Fruit fly (Drosophila melanogaster) whole organism, embryonic: ENCODE measurements around the gene Pp2C1.

ENCODE experiments used
- Abd-B ChIP-seq: fragments of 200-800 bp; sonication (Bioruptor generic); optimal IDR thresholded peaks from 2 replicates; lab custom pipeline; 2018; ENCODE audit warnings: missing biosample characterization, mild to moderate bottlenecking, missing genetic modification characterization, moderate library complexity
- Bgb ChIP-seq: fragments of 200-800 bp; sonication (Bioruptor generic); IDR thresholded peaks from 2 replicates; pipeline ENCODE4 v1.3.6; 2022; ENCODE audit warnings: missing biosample characterization, missing genetic modification characterization; ENCODE audit not compliant: partially characterized antibody
- CG10431 ChIP-seq: fragments of 200-800 bp; sonication (Bioruptor generic); optimal IDR thresholded peaks from 3 replicates; lab custom pipeline; 2018; ENCODE audit warnings: missing biosample characterization, mild to moderate bottlenecking, missing genetic modification characterization
- CG11247 ChIP-seq: fragments of 200-800 bp; sonication (Bioruptor generic); IDR thresholded peaks from 2 replicates; pipeline ENCODE4 v1.3.6; 2022; ENCODE audit warnings: missing biosample characterization, missing genetic modification characterization
- CG12104 ChIP-seq: fragments of 200-800 bp; sonication (Bioruptor generic); optimal IDR thresholded peaks from 3 replicates; lab custom pipeline; 2016; ENCODE audit warnings: missing biosample characterization, missing genetic modification characterization
- CG12299 ChIP-seq: fragments of 200-800 bp; sonication (Bioruptor generic); optimal IDR thresholded peaks from 2 replicates; lab custom pipeline; 2018; ENCODE audit warnings: missing biosample characterization, mild to moderate bottlenecking, missing genetic modification characterization
- CG12744 ChIP-seq: fragments of 200-800 bp; sonication (Bioruptor generic); optimal IDR thresholded peaks from 2 replicates; lab custom pipeline; 2016; ENCODE audit warnings: missing biosample characterization, missing genetic modification characterization
- CG14860 ChIP-seq: fragments of 200-800 bp; sonication (Bioruptor generic); IDR thresholded peaks from 3 replicates; pipeline ENCODE4 v1.3.6; 2022; ENCODE audit warnings: missing biosample characterization, missing genetic modification characterization; ENCODE audit not compliant: partially characterized antibody
- CG15011 ChIP-seq: fragments of 200-800 bp; sonication (Bioruptor generic); optimal IDR thresholded peaks from 3 replicates; lab custom pipeline; 2018; ENCODE audit warnings: missing biosample characterization, mild to moderate bottlenecking, missing genetic modification characterization
- CG15073 ChIP-seq: fragments of 200-800 bp; sonication (Bioruptor generic); optimal IDR thresholded peaks from 2 replicates; lab custom pipeline; 2016; ENCODE audit warnings: missing biosample characterization, missing genetic modification characterization
- CG1603 ChIP-seq: fragments of 200-800 bp; sonication (Bioruptor generic); optimal IDR thresholded peaks from 2 replicates; lab custom pipeline; 2019; ENCODE audit warnings: missing biosample characterization, mild to moderate bottlenecking, missing genetic modification characterization, moderate library complexity
- CG16863 ChIP-seq: fragments of 200-800 bp; sonication (Bioruptor generic); optimal IDR thresholded peaks from 3 replicates; lab custom pipeline; 2016; ENCODE audit warnings: missing biosample characterization, missing genetic modification characterization
- CG17829 ChIP-seq: fragments of 200-800 bp; optimal IDR thresholded peaks from 2 replicates; lab custom pipeline; 2019; ENCODE audit warnings: missing biosample characterization, mild to moderate bottlenecking, missing genetic modification characterization, moderate library complexity
- CG17912 ChIP-seq: fragments of 200-800 bp; sonication (Bioruptor generic); optimal IDR thresholded peaks from 2 replicates; lab custom pipeline; 2018; ENCODE audit warnings: missing biosample characterization, mild to moderate bottlenecking, missing genetic modification characterization
- CG2889 ChIP-seq: fragments of 200-800 bp; sonication (Bioruptor generic); IDR thresholded peaks from 3 replicates; pipeline ENCODE4 v1.3.6; 2022; ENCODE audit warnings: missing biosample characterization, missing genetic modification characterization
- CG7786 ChIP-seq: fragments of 200-800 bp; sonication (Bioruptor generic); optimal IDR thresholded peaks from 2 replicates; lab custom pipeline; 2016; ENCODE audit warnings: missing biosample characterization, missing genetic modification characterization
- CG9797 ChIP-seq: fragments of 200-800 bp; sonication (Bioruptor generic); optimal IDR thresholded peaks from 3 replicates; lab custom pipeline; 2018; ENCODE audit warnings: missing biosample characterization, mild to moderate bottlenecking, missing genetic modification characterization
- D19B ChIP-seq: fragments of 200-800 bp; sonication (Bioruptor generic); optimal IDR thresholded peaks from 2 replicates; lab custom pipeline; 2017; ENCODE audit warnings: missing biosample characterization, mild to moderate bottlenecking, missing genetic modification characterization
- Dbx ChIP-seq: fragments of 200-800 bp; sonication (Bioruptor generic); IDR thresholded peaks from 3 replicates; pipeline ENCODE4 v1.3.6; 2022; ENCODE audit warnings: missing biosample characterization, missing genetic modification characterization
- Dll ChIP-seq: fragments of 200-800 bp; sonication (Bioruptor generic); IDR thresholded peaks from 4 replicates; pipeline ENCODE4 v1.3.6; 2022; ENCODE audit warnings: missing biosample characterization, missing genetic modification characterization; ENCODE audit not compliant: partially characterized antibody
- Dp ChIP-seq: fragments of 200-800 bp; sonication (Bioruptor generic); optimal IDR thresholded peaks from 2 replicates; lab custom pipeline; 2018; ENCODE audit warnings: missing biosample characterization, mild to moderate bottlenecking, missing genetic modification characterization, moderate library complexity
- Ets97D ChIP-seq: fragments of 200-800 bp; sonication (Bioruptor generic); optimal IDR thresholded peaks from 3 replicates; lab custom pipeline; 2016; ENCODE audit warnings: missing biosample characterization, missing genetic modification characterization
- Fer1 ChIP-seq: fragments of 200-800 bp; sonication (Bioruptor generic); optimal IDR thresholded peaks from 2 replicates; lab custom pipeline; 2017; ENCODE audit warnings: missing biosample characterization, mild to moderate bottlenecking, missing genetic modification characterization
- Jarid2 ChIP-seq: fragments of 200-800 bp; sonication (Bioruptor generic); optimal IDR thresholded peaks from 3 replicates; lab custom pipeline; 2017; ENCODE audit warnings: mild to moderate bottlenecking, missing biosample characterization, missing genetic modification reagents, missing genetic modification characterization
- MTF-1 ChIP-seq: fragments of 200-800 bp; sonication (Bioruptor generic); optimal IDR thresholded peaks from 2 replicates; lab custom pipeline; 2018; ENCODE audit warnings: missing biosample characterization, mild to moderate bottlenecking, missing genetic modification characterization, borderline replicate concordance
- Max ChIP-seq: fragments of 200-800 bp; sonication (Bioruptor generic); optimal IDR thresholded peaks from 2 replicates; lab custom pipeline; 2016; ENCODE audit warnings: missing biosample characterization, mild to moderate bottlenecking, missing genetic modification characterization
- Myb ChIP-seq: fragments of 200-800 bp; sonication (Bioruptor generic); optimal IDR thresholded peaks from 2 replicates; lab custom pipeline; 2016; ENCODE audit warnings: missing biosample characterization, missing genetic modification characterization
- Nf-YC ChIP-seq: fragments of 200-800 bp; optimal IDR thresholded peaks from 3 replicates; lab custom pipeline; 2019; ENCODE audit warnings: missing biosample characterization, mild to moderate bottlenecking, missing genetic modification characterization, moderate library complexity
- Opbp ChIP-seq: fragments of 200-800 bp; sonication (Bioruptor generic); IDR thresholded peaks from 3 replicates; pipeline ENCODE4 v1.3.6; 2022; ENCODE audit warnings: missing biosample characterization, missing genetic modification characterization; ENCODE audit not compliant: partially characterized antibody
- Pdp1 ChIP-seq, 2 experiments: fragments of 200-800 bp; sonication (Bioruptor generic); optimal IDR thresholded peaks; 3 replicates each; lab custom pipeline; 2016; ENCODE audit warnings: missing biosample characterization in 2 of 2, missing genetic modification characterization in 2 of 2, mild to moderate bottlenecking in 1 of 2, moderate library complexity in 1 of 2
- Trl ChIP-seq, 3 experiments: fragments of >200 bp in 2 of 3; fragments of 200-800 bp in 1 of 3; sonication (Bioruptor generic) in 1 of 3; optimal IDR thresholded peaks; 2 replicates in 1 of 3; 3 replicates in 2 of 3; lab custom pipeline; 2016 to 2017; ENCODE audit warnings: missing biosample characterization in 1 of 3, missing genetic modification characterization in 1 of 3
- ato ChIP-seq: fragments of 200-800 bp; sonication (Bioruptor generic); IDR thresholded peaks from 2 replicates; pipeline ENCODE4 v1.3.6; 2022; ENCODE audit warnings: missing biosample characterization, missing genetic modification characterization; ENCODE audit not compliant: partially characterized antibody
- chinmo ChIP-seq: fragments of 200-800 bp; sonication (Bioruptor generic); IDR thresholded peaks from 4 replicates; pipeline ENCODE4 v1.3.6; 2022; ENCODE audit warnings: missing biosample characterization, missing genetic modification characterization; ENCODE audit not compliant: partially characterized antibody
- dm ChIP-seq: fragments of 200-800 bp; sonication (Bioruptor generic); optimal IDR thresholded peaks from 3 replicates; lab custom pipeline; 2016; ENCODE audit warnings: missing biosample characterization, missing genetic modification characterization
- ems ChIP-seq: fragments of 200-800 bp; sonication (Bioruptor generic); optimal IDR thresholded peaks from 3 replicates; lab custom pipeline; 2016; ENCODE audit warnings: missing biosample characterization, missing genetic modification characterization
- exex ChIP-seq: fragments of 200-800 bp; sonication (Bioruptor generic); optimal IDR thresholded peaks from 4 replicates; lab custom pipeline; 2018; ENCODE audit warnings: missing biosample characterization, mild to moderate bottlenecking, missing genetic modification characterization, moderate library complexity
- gcm ChIP-seq: fragments of 200-800 bp; sonication (Bioruptor generic); optimal IDR thresholded peaks from 2 replicates; lab custom pipeline; 2019; ENCODE audit warnings: missing biosample characterization, mild to moderate bottlenecking, missing genetic modification characterization, moderate library complexity
- grau ChIP-seq: fragments of 200-800 bp; optimal IDR thresholded peaks from 3 replicates; lab custom pipeline; 2019; ENCODE audit warnings: missing biosample characterization, mild to moderate bottlenecking, missing genetic modification characterization, moderate library complexity
- hb ChIP-seq: fragments of 200-800 bp; sonication (Bioruptor generic); IDR thresholded peaks from 3 replicates; pipeline ENCODE4 v1.3.6; 2022; ENCODE audit warnings: missing biosample characterization, missing genetic modification characterization; ENCODE audit not compliant: partially characterized antibody
- hbn ChIP-seq: fragments of 200-800 bp; sonication (Bioruptor generic); IDR thresholded peaks from 2 replicates; pipeline ENCODE4 v1.3.6; 2022; ENCODE audit warnings: missing biosample characterization, missing genetic modification characterization; ENCODE audit not compliant: partially characterized antibody
- knrl ChIP-seq: fragments of 200-800 bp; sonication (Bioruptor generic); IDR thresholded peaks from 3 replicates; pipeline ENCODE4 v1.3.6; 2022; ENCODE audit warnings: missing biosample characterization, missing genetic modification characterization; ENCODE audit not compliant: partially characterized antibody
- lola ChIP-seq, 3 experiments: fragments of >200 bp in 2 of 3; fragments of 200-800 bp in 1 of 3; sonication (Bioruptor generic) in 1 of 3; optimal IDR thresholded peaks; 2 replicates each; lab custom pipeline; 2017 to 2019; ENCODE audit warnings: missing biosample characterization in 3 of 3, missing genetic modification characterization in 3 of 3, mild to moderate bottlenecking in 1 of 3, moderate library complexity in 1 of 3
- pho ChIP-seq: fragments of 200-800 bp; sonication (Bioruptor generic); optimal IDR thresholded peaks from 2 replicates; lab custom pipeline; 2016; ENCODE audit warnings: missing biosample characterization, missing genetic modification characterization
- row ChIP-seq: fragments of 200-800 bp; sonication (Bioruptor generic); IDR thresholded peaks from 3 replicates; pipeline ENCODE4 v1.3.6; 2022; ENCODE audit warnings: missing biosample characterization, missing genetic modification characterization
- sens ChIP-seq: fragments of 200-800 bp; sonication (Bioruptor generic); peaks from one replicate; lab custom pipeline; 2016; ENCODE audit warnings: missing biosample characterization, missing genetic modification characterization
- shn ChIP-seq: fragments of 200-800 bp; sonication (Bioruptor generic); optimal IDR thresholded peaks from 3 replicates; lab custom pipeline; 2016; ENCODE audit warnings: missing biosample characterization, missing genetic modification characterization
- sna ChIP-seq: fragments of 200-800 bp; sonication (Bioruptor generic); IDR thresholded peaks from 2 replicates; pipeline ENCODE4 v1.3.6; 2022; ENCODE audit warnings: missing biosample characterization, missing genetic modification characterization; ENCODE audit not compliant: partially characterized antibody
- unc-4 ChIP-seq: fragments of 200-800 bp; sonication (Bioruptor generic); IDR thresholded peaks from 2 replicates; pipeline ENCODE4 v1.3.6; 2022; ENCODE audit warnings: missing biosample characterization, missing genetic modification characterization; ENCODE audit not compliant: partially characterized antibody
- vnd ChIP-seq: fragments of 200-800 bp; sonication (Bioruptor generic); IDR thresholded peaks from 3 replicates; pipeline ENCODE4 v1.3.6; 2022; ENCODE audit warnings: missing biosample characterization, missing genetic modification characterization; ENCODE audit not compliant: partially characterized antibody

The Pp2C1 gene

dm6 chrX:4649751-4650150 is 37.0 kb downstream of the Pp2C1 start, which contains the start of the genes Cbp80 and Torsin (continued):
- TF ChIP-seq Pdp1 (GFP tag; optimal IDR thresholded peaks at IDR 0.05; lab: Kevin White, UChicago) (peak in 1 of 2 experiments; percentile 44), D19B (GFP tag; lab: Kevin White, UChicago) (no peak), gcm (GFP tag; lab: Kevin White, UChicago) (no peak), Opbp (GFP tag; lab: Robert Waterston, UW) (peak; percentile 75), sens (GFP tag; lab: Kevin White, UChicago) (peak; percentile 76), row (GFP tag; lab: Robert Waterston, UW) (peak; percentile 70), knrl (GFP tag; lab: Robert Waterston, UW) (peak; percentile 84), CG15011 (no peak), Fer1 (no peak), CG7786 (GFP tag; lab: Kevin White, UChicago) (peak; percentile 26), CG15073 (GFP tag; lab: Kevin White, UChicago) (no peak), chinmo (GFP tag; lab: Robert Waterston, UW) (peak; percentile 84; the same call in 2 of the 4 replicates), Dp (GFP tag; lab: Kevin White, UChicago) (peak; percentile 46), CG17829 (peak; percentile 11), unc-4 (peak; percentile 83), CG1603 (peak; percentile 74), CG12299 (no peak), shn (GFP tag; lab: Kevin White, UChicago) (no peak), CG17912 (GFP tag; lab: Kevin White, UChicago) (no peak), lola (GFP tag; optimal IDR thresholded peaks at IDR 0.05; lab: Kevin White, UChicago) (no peak), CG12744 (GFP tag; lab: Kevin White, UChicago) (no peak), sna (peak; percentile 93), exex (no peak), pho (GFP tag; lab: Kevin White, UChicago) (no peak), ato (GFP tag; lab: Robert Waterston, UW) (peak; percentile 71), CG10431 (GFP tag; lab: Kevin White, UChicago) (no peak), hb (GFP tag; lab: Robert Waterston, UW) (peak; percentile 91), Ets97D (GFP tag; lab: Kevin White, UChicago) (peak; percentile 13), Myb (GFP tag; lab: Kevin White, UChicago) (peak; percentile 25), CG14860 (GFP tag; lab: Robert Waterston, UW) (peak; percentile 94), CG12104 (GFP tag; lab: Kevin White, UChicago) (no peak), CG2889 (GFP tag; lab: Robert Waterston, UW) (no peak), Dll (peak; percentile 92), grau (peak; percentile 11), dm (GFP tag; lab: Kevin White, UChicago) (peak; percentile 49), Nf-YC (tag; lab: Kevin White, UChicago) (peak; percentile 20), CG9797 (GFP tag; lab: Kevin White, UChicago) (peak; percentile 3), Max (GFP tag; lab: Kevin White, UChicago) (no peak), ems (no peak), Bgb (peak; percentile 85), Trl (optimal IDR thresholded peaks at IDR 0.05; lab: Kevin White, UChicago) (no peak), Trl (GFP tag; optimal IDR thresholded peaks at IDR 0.05; lab: Kevin White, UChicago) (peak; percentile 19), Dbx (GFP tag; lab: Robert Waterston, UW) (no peak), Abd-B (no peak), MTF-1 (GFP tag; lab: Kevin White, UChicago) (no peak), Jarid2 (no peak), hbn (peak; percentile 79), CG16863 (GFP tag; lab: Kevin White, UChicago) (no peak), vnd (GFP tag; lab: Robert Waterston, UW) (peak; percentile 93), CG11247 (no peak)
